Worm (Caenorhabditis elegans) whole organism, L2 larva: ENCODE measurements around the gene F09A5.3.

Experiments used
- Y55F3AM.14 ChIP-seq: fragments of 200-800 bp; sonication (Bioruptor generic); optimal IDR thresholded peaks from 2 replicates; lab custom pipeline; 2018; ENCODE audit warnings: mild to moderate bottlenecking, missing genetic modification characterization, missing compliant biosample characterization
- egl-27 ChIP-seq: sonication (generic microtip); optimal IDR thresholded peaks from 3 replicates; lab custom pipeline; 2017; ENCODE audit warnings: missing biosample characterization, missing genetic modification reagents, missing genetic modification characterization
- snpc-4 ChIP-seq: fragments of 150-350 bp; optimal IDR thresholded peaks from 2 replicates; lab custom pipeline; 2014; ENCODE audit warnings: missing biosample characterization, missing genetic modification characterization
- ztf-1 ChIP-seq: fragments of 200-800 bp; sonication (Bioruptor generic); conservative IDR thresholded peaks from 2 replicates; pipeline ENCODE4 v1.3.6; 2022; ENCODE audit warnings: missing genetic modification characterization, missing compliant biosample characterization

- TF ChIP-seq ztf-1 (GFP tag; lab: Robert Waterston, UW) (no peak), snpc-4 (no peak), Y55F3AM.14 (GFP tag; lab: Kevin White, UChicago) (no peak), egl-27 (tag; lab: Kevin White, UChicago) (no peak)
Observed at ce11 chrX:13134807-13135206, 6.6 kb upstream of the F09A5.3 start, which contains the start of gene F09A5.2.
